Fruit fly (Drosophila melanogaster): Measurements from ENCODE around the gene CG3708.
A peak's percentile ranks its signal among the peaks of the same experiment; 100 is the strongest.

Gene CG3708

DNA sequence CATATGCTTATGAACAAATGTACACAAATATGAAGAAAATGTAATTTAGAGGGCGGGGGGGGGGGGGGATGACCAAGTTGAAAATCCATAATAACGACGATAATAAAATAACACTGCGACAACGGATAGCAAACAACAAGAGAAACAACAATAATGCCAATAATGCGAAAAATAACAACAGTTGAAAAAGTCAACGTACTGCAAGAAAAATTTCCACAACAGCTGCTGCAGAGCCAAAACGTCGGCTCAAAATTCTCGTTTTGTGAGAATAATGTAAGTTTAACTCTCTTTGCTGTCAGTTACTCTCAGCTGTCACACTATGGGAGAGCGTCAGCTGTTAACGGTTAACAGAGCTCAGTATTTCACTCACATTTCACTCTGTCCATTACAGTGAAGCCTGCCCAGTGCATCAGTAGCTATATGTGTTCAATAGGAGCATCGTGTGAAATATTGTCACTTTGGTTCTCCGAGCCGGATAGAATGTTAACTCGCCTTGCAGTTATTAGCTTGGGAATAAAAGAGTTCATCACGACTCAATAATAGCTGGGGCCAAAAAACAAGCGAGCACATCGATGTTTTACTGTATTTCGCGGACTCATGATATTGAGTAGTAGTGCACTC, 29.1 kb downstream of the CG3708 start (continued):
- no peak for TF ChIP-seq CG6765 (GFP tag; optimal IDR thresholded peaks at IDR 0.05)
- peak; percentile 67 for TF ChIP-seq Mad (GFP tag; optimal IDR thresholded peaks at IDR 0.05)
- no peak for TF ChIP-seq CG34224 (GFP tag; IDR thresholded peaks at IDR 0.05; ENCODE audit: partially characterized antibody)
- peak; percentile 83 for TF ChIP-seq sisA (GFP tag; IDR thresholded peaks at IDR 0.05)
- TF ChIP-seq Max (GFP tag; optimal IDR thresholded peaks at IDR 0.05): peak; percentile 53
- peak; percentile 62 for TF ChIP-seq CG3847 (GFP tag; IDR thresholded peaks at IDR 0.05)
- TF ChIP-seq tin (GFP tag; optimal IDR thresholded peaks at IDR 0.05): peak; percentile 68
- peak; percentile 42 for TF ChIP-seq Nf-YB (GFP tag; optimal IDR thresholded peaks at IDR 0.05)
- TF ChIP-seq Xbp1 (GFP tag; optimal IDR thresholded peaks at IDR 0.05): peak; percentile 86
- no peak for TF ChIP-seq CG16813 (GFP tag; IDR thresholded peaks at IDR 0.05; ENCODE audit: partially characterized antibody)
- no peak for TF ChIP-seq fru (optimal IDR thresholded peaks at IDR 0.05)
- peak; percentile 82 for TF ChIP-seq CG9817 (tag; optimal IDR thresholded peaks at IDR 0.05)
- TF ChIP-seq CG18764 (GFP tag; optimal IDR thresholded peaks at IDR 0.05): peak; percentile 57
- 0 out of 2 replicates have a peak, but pooled peaks have one; percentile 34 for TF ChIP-seq sim (GFP tag; IDR thresholded peaks at IDR 0.05)
- peak; percentile 5 for TF ChIP-seq CG30020 (tag; optimal IDR thresholded peaks at IDR 0.05)
- TF ChIP-seq Myb (GFP tag; optimal IDR thresholded peaks at IDR 0.05): peak; percentile 47
- TF ChIP-seq dm (GFP tag; optimal IDR thresholded peaks at IDR 0.05): peak; percentile 40
- peak; percentile 61 for TF ChIP-seq CG12236 (GFP tag; optimal IDR thresholded peaks at IDR 0.05)
- no peak for TF ChIP-seq abd-A (tag; optimal IDR thresholded peaks at IDR 0.05)
- peak; percentile 78 for TF ChIP-seq org-1 (GFP tag; optimal IDR thresholded peaks at IDR 0.05)
- peak; percentile 61; the same call in 1 of the 2 replicates for TF ChIP-seq rib (GFP tag; IDR thresholded peaks at IDR 0.05)
- no peak for TF ChIP-seq Lpt (GFP tag; optimal IDR thresholded peaks at IDR 0.05)
- peak; percentile 67; the same call in 2 of the 3 replicates for TF ChIP-seq H15 (GFP tag; IDR thresholded peaks at IDR 0.05)
- TF ChIP-seq gfzf (GFP tag; optimal IDR thresholded peaks at IDR 0.05): no peak
- no peak for TF ChIP-seq pan (optimal IDR thresholded peaks at IDR 0.05)
- peak in 1 of 2 experiments; percentile 84 for TF ChIP-seq pan (GFP tag; optimal IDR thresholded peaks at IDR 0.05 in 1 of 2, IDR thresholded peaks at IDR 0.05 in 1 of 2)
- peak; percentile 22 for TF ChIP-seq Usf (GFP tag; optimal IDR thresholded peaks at IDR 0.05)
- no peak for TF ChIP-seq Ravus (GFP tag; IDR thresholded peaks at IDR 0.05)
- no peak for TF ChIP-seq CG16779 (GFP tag; IDR thresholded peaks at IDR 0.05)
- peak; percentile 56 for TF ChIP-seq btn (GFP tag; optimal IDR thresholded peaks at IDR 0.05)
- peak; percentile 59 for TF ChIP-seq D19A (tag; optimal IDR thresholded peaks at IDR 0.05)
- peak; percentile 57 for TF ChIP-seq Awh (GFP tag; IDR thresholded peaks at IDR 0.05)
- no peak for TF ChIP-seq sc (optimal IDR thresholded peaks at IDR 0.05)
- peak; percentile 27 for TF ChIP-seq sc (GFP tag; optimal IDR thresholded peaks at IDR 0.05)
- TF ChIP-seq Tbp (GFP tag; optimal IDR thresholded peaks at IDR 0.05): no peak
- TF ChIP-seq Dip3 (GFP tag; optimal IDR thresholded peaks at IDR 0.05): peak; percentile 62
- TF ChIP-seq CG1603 (tag; optimal IDR thresholded peaks at IDR 0.05): peak; percentile 93
- peak; percentile 39; the same call in 1 of the 2 replicates for TF ChIP-seq CG43689 (GFP tag; IDR thresholded peaks at IDR 0.05)
- peak; percentile 30; the same call in 1 of the 2 replicates for TF ChIP-seq bowl (GFP tag; IDR thresholded peaks at IDR 0.05)
- peak; percentile 76 for TF ChIP-seq CG8944 (GFP tag; optimal IDR thresholded peaks at IDR 0.05)
- TF ChIP-seq NC2α (GFP tag; optimal IDR thresholded peaks at IDR 0.05): peak; percentile 44
- peak; percentile 90 for TF ChIP-seq CG12769 (tag; optimal IDR thresholded peaks at IDR 0.05)
- peak; percentile 47 for TF ChIP-seq CG31365 (tag; optimal IDR thresholded peaks at IDR 0.05)
- no peak for TF ChIP-seq zf30C (GFP tag; optimal IDR thresholded peaks at IDR 0.05)
- no peak for TF ChIP-seq Stat92E (GFP tag; optimal IDR thresholded peaks at IDR 0.05)
- TF ChIP-seq gcm (GFP tag; optimal IDR thresholded peaks at IDR 0.05): peak; percentile 69
- peak; percentile 78 for TF ChIP-seq CG17829 (tag; optimal IDR thresholded peaks at IDR 0.05)
- peak; percentile 83 for TF ChIP-seq sob (GFP tag; IDR thresholded peaks at IDR 0.05)
- peak; percentile 84 for TF ChIP-seq Sox102F (GFP tag; optimal IDR thresholded peaks at IDR 0.05)
- TF ChIP-seq CG34376 (GFP tag; optimal IDR thresholded peaks at IDR 0.05): peak; percentile 21
- TF ChIP-seq klu (GFP tag; IDR thresholded peaks at IDR 0.05): peak; percentile 44; the same call in 1 of the 2 replicates
